Fruit fly (Drosophila melanogaster) whole organism, embryonic: ENCODE measurements around the gene cpb.

Experiments used
- Asciz ChIP-seq: fragments of 200-800 bp; sonication (Bioruptor generic); optimal IDR thresholded peaks from 2 replicates; lab custom pipeline; 2017; ENCODE audit warnings: missing biosample characterization, mild to moderate bottlenecking, missing genetic modification characterization, missing genetic modification reagents
- CG10654 ChIP-seq: fragments of 200-800 bp; sonication (Bioruptor generic); optimal IDR thresholded peaks from 2 replicates; lab custom pipeline; 2016; ENCODE audit warnings: missing biosample characterization, missing genetic modification characterization
- CG10979 ChIP-seq: fragments of 200-800 bp; sonication (Bioruptor generic); optimal IDR thresholded peaks from 2 replicates; lab custom pipeline; 2018; ENCODE audit warnings: missing biosample characterization, mild to moderate bottlenecking, missing genetic modification characterization, moderate library complexity
- CG11085 ChIP-seq: fragments of 200-800 bp; sonication (Bioruptor generic); IDR thresholded peaks from 2 replicates; pipeline ENCODE4 v1.3.6; 2022; ENCODE audit warnings: missing biosample characterization, missing genetic modification characterization
- CG17359 ChIP-seq: fragments of 200-800 bp; sonication (Bioruptor generic); optimal IDR thresholded peaks from 3 replicates; lab custom pipeline; 2018; ENCODE audit warnings: missing biosample characterization, mild to moderate bottlenecking, missing genetic modification characterization, moderate library complexity
- CG2120 ChIP-seq: fragments of 200-800 bp; sonication (Bioruptor generic); optimal IDR thresholded peaks from 3 replicates; lab custom pipeline; 2016; ENCODE audit warnings: missing biosample characterization, missing genetic modification characterization
- CG30431 ChIP-seq: fragments of 200-800 bp; sonication (Bioruptor generic); optimal IDR thresholded peaks from 2 replicates; lab custom pipeline; 2017; ENCODE audit warnings: missing biosample characterization, missing genetic modification characterization
- CG31224 ChIP-seq: fragments of 200-800 bp; sonication (Bioruptor generic); IDR thresholded peaks from 2 replicates; pipeline ENCODE4 v1.3.6; 2022; ENCODE audit warnings: missing biosample characterization, missing genetic modification characterization
- CG31388 ChIP-seq: fragments of 200-800 bp; sonication (Bioruptor generic); optimal IDR thresholded peaks from 2 replicates; lab custom pipeline; 2016; ENCODE audit warnings: missing biosample characterization, missing genetic modification characterization
- CG31441 ChIP-seq: fragments of 200-800 bp; sonication (Bioruptor generic); IDR thresholded peaks from 2 replicates; pipeline ENCODE4 v1.3.6; 2022; ENCODE audit warnings: missing biosample characterization, missing genetic modification characterization
- CG34422 ChIP-seq: fragments of 200-800 bp; sonication (Bioruptor generic); IDR thresholded peaks from 3 replicates; pipeline ENCODE4 v1.3.6; 2022; ENCODE audit warnings: missing biosample characterization, missing genetic modification characterization
- CG7271 ChIP-seq: fragments of 200-800 bp; sonication (Bioruptor generic); optimal IDR thresholded peaks from 2 replicates; lab custom pipeline; 2018; ENCODE audit warnings: missing biosample characterization, mild to moderate bottlenecking, missing genetic modification characterization, moderate library complexity
- CG7357 ChIP-seq: fragments of 200-800 bp; sonication (Bioruptor generic); IDR thresholded peaks from 3 replicates; pipeline ENCODE4 v1.3.6; 2022; ENCODE audit warnings: missing biosample characterization, missing genetic modification characterization
- CG7372 ChIP-seq: fragments of 200-800 bp; sonication (Bioruptor generic); IDR thresholded peaks from 2 replicates; pipeline ENCODE4 v1.3.6; 2022; ENCODE audit warnings: missing biosample characterization, missing genetic modification characterization
- CG7963 ChIP-seq: fragments of 200-800 bp; sonication (Bioruptor generic); IDR thresholded peaks from 3 replicates; pipeline ENCODE4 v1.3.6; 2022; ENCODE audit warnings: missing biosample characterization, missing genetic modification characterization; ENCODE audit not compliant: partially characterized antibody
- CG7987 ChIP-seq: fragments of 200-800 bp; sonication (Bioruptor generic); optimal IDR thresholded peaks from 2 replicates; lab custom pipeline; 2018; ENCODE audit warnings: missing biosample characterization, mild to moderate bottlenecking, missing genetic modification characterization, moderate library complexity
- CG8089 ChIP-seq: fragments of 200-800 bp; sonication (Bioruptor generic); optimal IDR thresholded peaks from 3 replicates; lab custom pipeline; 2016; ENCODE audit warnings: missing biosample characterization, missing genetic modification characterization
- CG9609 ChIP-seq: fragments of 200-800 bp; sonication (Bioruptor generic); optimal IDR thresholded peaks from 3 replicates; lab custom pipeline; 2016; ENCODE audit warnings: missing biosample characterization, missing genetic modification characterization
- Dad ChIP-seq: fragments of 200-800 bp; sonication (Bioruptor generic); optimal IDR thresholded peaks from 3 replicates; lab custom pipeline; 2016; ENCODE audit warnings: missing biosample characterization, missing genetic modification characterization
- HLH3B ChIP-seq: fragments of 200-800 bp; sonication (Bioruptor generic); IDR thresholded peaks from 2 replicates; pipeline ENCODE4 v1.3.6; 2022; ENCODE audit warnings: missing biosample characterization, missing genetic modification characterization
- HLH4C ChIP-seq: fragments of 200-800 bp; sonication (Bioruptor generic); IDR thresholded peaks from 3 replicates; pipeline ENCODE4 v1.3.6; 2022; ENCODE audit warnings: missing biosample characterization, missing genetic modification characterization; ENCODE audit not compliant: partially characterized antibody
- Lhr ChIP-seq: fragments of 200-800 bp; sonication (Bioruptor generic); optimal IDR thresholded peaks from 3 replicates; lab custom pipeline; 2017; ENCODE audit warnings: mild to moderate bottlenecking, missing biosample characterization, missing genetic modification reagents, missing genetic modification characterization
- Mes4 ChIP-seq: fragments of 200-800 bp; sonication (Bioruptor generic); optimal IDR thresholded peaks from 2 replicates; lab custom pipeline; 2016; ENCODE audit warnings: missing biosample characterization, missing genetic modification characterization
- Mrtf ChIP-seq: fragments of 200-800 bp; sonication (Bioruptor generic); IDR thresholded peaks from 3 replicates; pipeline ENCODE4 v1.3.6; 2022; ENCODE audit warnings: missing biosample characterization, missing genetic modification characterization
- Pdp1 ChIP-seq, 2 experiments: fragments of 200-800 bp; sonication (Bioruptor generic); optimal IDR thresholded peaks; 3 replicates each; lab custom pipeline; 2016; ENCODE audit warnings: missing biosample characterization in 2 of 2, missing genetic modification characterization in 2 of 2, mild to moderate bottlenecking in 1 of 2, moderate library complexity in 1 of 2
- Ravus ChIP-seq: fragments of 200-800 bp; sonication (Bioruptor generic); IDR thresholded peaks from 2 replicates; pipeline ENCODE4 v1.3.6; 2022; ENCODE audit warnings: missing biosample characterization, missing genetic modification characterization
- Rfx ChIP-seq: fragments of 200-800 bp; sonication (Bioruptor generic); IDR thresholded peaks from 2 replicates; pipeline ENCODE4 v1.3.6; 2022; ENCODE audit warnings: missing biosample characterization, missing genetic modification characterization
- Sry-β ChIP-seq: fragments of 200-800 bp; sonication (Bioruptor generic); optimal IDR thresholded peaks from 2 replicates; lab custom pipeline; 2018; ENCODE audit warnings: missing biosample characterization, mild to moderate bottlenecking, missing genetic modification characterization, moderate library complexity
- Sry-δ ChIP-seq: fragments of 200-800 bp; sonication (Bioruptor generic); optimal IDR thresholded peaks from 2 replicates; lab custom pipeline; 2016; ENCODE audit warnings: missing biosample characterization, missing genetic modification characterization
- TFAM ChIP-seq: fragments of 200-800 bp; sonication (Bioruptor generic); optimal IDR thresholded peaks from 2 replicates; lab custom pipeline; 2017; ENCODE audit warnings: missing biosample characterization, missing genetic modification characterization, inconsistent platforms
- bowl ChIP-seq: fragments of 200-800 bp; sonication (Bioruptor generic); IDR thresholded peaks from 2 replicates; pipeline ENCODE4 v1.3.6; 2022; ENCODE audit warnings: missing biosample characterization, missing genetic modification characterization
- btn ChIP-seq: fragments of 200-800 bp; sonication (Bioruptor generic); optimal IDR thresholded peaks from 2 replicates; lab custom pipeline; 2016; ENCODE audit warnings: missing biosample characterization, missing genetic modification characterization
- cas ChIP-seq: fragments of 200-800 bp; sonication (Bioruptor generic); IDR thresholded peaks from 2 replicates; pipeline ENCODE4 v1.3.6; 2022; ENCODE audit warnings: missing biosample characterization, missing genetic modification characterization
- dm ChIP-seq: fragments of 200-800 bp; sonication (Bioruptor generic); optimal IDR thresholded peaks from 3 replicates; lab custom pipeline; 2016; ENCODE audit warnings: missing biosample characterization, missing genetic modification characterization
- ftz-f1 ChIP-seq: fragments of 200-800 bp; sonication (Bioruptor generic); optimal IDR thresholded peaks from 2 replicates; lab custom pipeline; 2016; ENCODE audit warnings: missing biosample characterization, missing genetic modification characterization
- gcm2 ChIP-seq: fragments of 200-800 bp; sonication (Bioruptor generic); optimal IDR thresholded peaks from 2 replicates; lab custom pipeline; 2016; ENCODE audit warnings: missing biosample characterization, missing genetic modification characterization
- grau ChIP-seq: fragments of 200-800 bp; optimal IDR thresholded peaks from 3 replicates; lab custom pipeline; 2019; ENCODE audit warnings: missing biosample characterization, mild to moderate bottlenecking, missing genetic modification characterization, moderate library complexity
- ind ChIP-seq: fragments of 200-800 bp; sonication (Bioruptor generic); optimal IDR thresholded peaks from 3 replicates; lab custom pipeline; 2016; ENCODE audit warnings: missing biosample characterization, missing genetic modification characterization
- knrl ChIP-seq: fragments of 200-800 bp; sonication (Bioruptor generic); IDR thresholded peaks from 3 replicates; pipeline ENCODE4 v1.3.6; 2022; ENCODE audit warnings: missing biosample characterization, missing genetic modification characterization; ENCODE audit not compliant: partially characterized antibody
- mirr ChIP-seq: fragments of 200-800 bp; sonication (Bioruptor generic); optimal IDR thresholded peaks from 3 replicates; lab custom pipeline; 2018; ENCODE audit warnings: missing biosample characterization, mild to moderate bottlenecking, missing genetic modification characterization
- odd ChIP-seq: fragments of 200-800 bp; sonication (Bioruptor generic); optimal IDR thresholded peaks from 2 replicates; lab custom pipeline; 2017; ENCODE audit warnings: missing biosample characterization, mild to moderate bottlenecking, missing genetic modification characterization
- pho ChIP-seq: fragments of 200-800 bp; sonication (Bioruptor generic); optimal IDR thresholded peaks from 2 replicates; lab custom pipeline; 2016; ENCODE audit warnings: missing biosample characterization, missing genetic modification characterization
- row ChIP-seq: fragments of 200-800 bp; sonication (Bioruptor generic); IDR thresholded peaks from 3 replicates; pipeline ENCODE4 v1.3.6; 2022; ENCODE audit warnings: missing biosample characterization, missing genetic modification characterization
- slp2 ChIP-seq: fragments of 200-800 bp; sonication (Bioruptor generic); optimal IDR thresholded peaks from 2 replicates; lab custom pipeline; 2016; ENCODE audit warnings: missing biosample characterization, missing genetic modification characterization
- so ChIP-seq: fragments of 200-800 bp; sonication (Bioruptor generic); IDR thresholded peaks from 3 replicates; pipeline ENCODE4 v1.3.6; 2022; ENCODE audit warnings: missing biosample characterization, missing genetic modification characterization
- tin ChIP-seq: fragments of 200-800 bp; sonication (Bioruptor generic); optimal IDR thresholded peaks from 3 replicates; lab custom pipeline; 2016; ENCODE audit warnings: missing biosample characterization, missing genetic modification characterization
- tna ChIP-seq: fragments of 200-800 bp; sonication (Bioruptor generic); IDR thresholded peaks from 2 replicates; pipeline ENCODE4 v1.3.6; 2022; ENCODE audit warnings: missing biosample characterization, missing genetic modification characterization; ENCODE audit not compliant: partially characterized antibody
- unc-4 ChIP-seq: fragments of 200-800 bp; sonication (Bioruptor generic); IDR thresholded peaks from 2 replicates; pipeline ENCODE4 v1.3.6; 2022; ENCODE audit warnings: missing biosample characterization, missing genetic modification characterization; ENCODE audit not compliant: partially characterized antibody
- unpg ChIP-seq: fragments of 200-800 bp; sonication (Bioruptor generic); optimal IDR thresholded peaks from 3 replicates; lab custom pipeline; 2018; ENCODE audit warnings: missing biosample characterization, mild to moderate bottlenecking, missing genetic modification characterization, moderate library complexity
- yki ChIP-seq: fragments of >200 bp; optimal IDR thresholded peaks from 3 replicates; lab custom pipeline; 2018
- z ChIP-seq: fragments of 200-800 bp; sonication (Bioruptor generic); IDR thresholded peaks from 3 replicates; pipeline ENCODE4 v1.3.6; 2022; ENCODE audit warnings: missing biosample characterization, missing genetic modification characterization

Gene cpb

dm6 chr2L:1723937-1724591 is 19.4 kb downstream of the cpb start, which contains the start of gene Rim2 (continued):
- TF ChIP-seq CG17359 (tag; lab: Kevin White, UChicago) (no peak), CG9609 (GFP tag; lab: Kevin White, UChicago) (peak; percentile 26), CG7271 (tag; lab: Kevin White, UChicago) (no peak), CG11085 (GFP tag; lab: Robert Waterston, UW) (no peak), TFAM (GFP tag; lab: Kevin White, UChicago) (no peak), CG10979 (tag; lab: Kevin White, UChicago) (no peak), Sry-δ (peak; percentile 65), Sry-β (GFP tag; lab: Kevin White, UChicago) (no peak), dm (GFP tag; lab: Kevin White, UChicago) (no peak), ind (GFP tag; lab: Kevin White, UChicago) (no peak), CG7372 (GFP tag; lab: Robert Waterston, UW) (no peak), HLH4C (no peak), so (GFP tag; lab: Robert Waterston, UW) (peak; percentile 13; the same call in 1 of the 3 replicates), CG7357 (GFP tag; lab: Robert Waterston, UW) (no peak), tin (GFP tag; lab: Kevin White, UChicago) (no peak), CG34422 (GFP tag; lab: Robert Waterston, UW) (0 out of 3 replicates have a peak, but pooled peaks have one; percentile 6), odd (GFP tag; lab: Kevin White, UChicago) (no peak), pho (GFP tag; lab: Kevin White, UChicago) (peak; percentile 25), slp2 (GFP tag; lab: Kevin White, UChicago) (no peak), Lhr (GFP tag; lab: Kevin White, UChicago) (peak; percentile 86), CG8089 (GFP tag; lab: Kevin White, UChicago) (no peak), gcm2 (no peak), grau (peak; percentile 19), CG31388 (GFP tag; lab: Kevin White, UChicago) (no peak), Rfx (GFP tag; lab: Robert Waterston, UW) (peak; percentile 50; the same call in 1 of the 2 replicates), CG7987 (GFP tag; lab: Kevin White, UChicago) (peak; percentile 44), btn (GFP tag; lab: Kevin White, UChicago) (no peak), Dad (GFP tag; lab: Kevin White, UChicago) (no peak), row (GFP tag; lab: Robert Waterston, UW) (peak; percentile 45; the same call in 2 of the 3 replicates), CG7963 (GFP tag; lab: Robert Waterston, UW) (no peak), CG30431 (no peak), CG2120 (GFP tag; lab: Kevin White, UChicago) (peak; percentile 25), yki (lab: Kevin White, UChicago) (no peak), mirr (GFP tag; lab: Kevin White, UChicago) (peak; percentile 39), HLH3B (GFP tag; lab: Robert Waterston, UW) (no peak), CG10654 (GFP tag; lab: Kevin White, UChicago) (no peak), bowl (GFP tag; lab: Robert Waterston, UW) (no peak), Asciz (GFP tag; lab: Kevin White, UChicago) (no peak), Pdp1 (GFP tag; optimal IDR thresholded peaks at IDR 0.05; lab: Kevin White, UChicago) (peak in 1 of 2 experiments; percentile 89), Mrtf (no peak), unc-4 (GFP tag; lab: Robert Waterston, UW) (peak; percentile 50), Ravus (GFP tag; lab: Robert Waterston, UW) (no peak), CG31441 (no peak), tna (no peak), cas (GFP tag; lab: Robert Waterston, UW) (no peak), Mes4 (no peak), knrl (GFP tag; lab: Robert Waterston, UW) (peak; percentile 35; the same call in 1 of the 3 replicates), ftz-f1 (GFP tag; lab: Kevin White, UChicago) (peak; percentile 44), CG31224 (GFP tag; lab: Robert Waterston, UW) (no peak), z (GFP tag; lab: Robert Waterston, UW) (0 out of 3 replicates have a peak, but pooled peaks have one; percentile 3), unpg (GFP tag; lab: Kevin White, UChicago) (no peak)
